Worm (Caenorhabditis elegans) whole organism, late embryonic: Measurements from ENCODE around the gene C03B1.10.

Experiments used
- F13H6.1 ChIP-seq: sonication (generic microtip); optimal IDR thresholded peaks from 2 replicates; lab custom pipeline; 2016; ENCODE audit warnings: missing genetic modification characterization, missing compliant biosample characterization
- ama-1 ChIP-seq: fragments of 150-350 bp; optimal IDR thresholded peaks from 2 replicates; lab custom pipeline; 2014
- dve-1 ChIP-seq: sonication (generic microtip); optimal IDR thresholded peaks from 2 replicates; lab custom pipeline; 2017; ENCODE audit warnings: antibody characterized with exemption, mild to moderate bottlenecking, missing genetic modification characterization, missing compliant biosample characterization
- fax-1 ChIP-seq: sonication (generic microtip); optimal IDR thresholded peaks from 2 replicates; lab custom pipeline; 2016; ENCODE audit warnings: missing genotype, missing genetic modification characterization, missing compliant biosample characterization
- hlh-6 ChIP-seq: sonication (generic microtip); optimal IDR thresholded peaks from 2 replicates; lab custom pipeline; 2016; ENCODE audit warnings: missing genotype, missing genetic modification characterization, missing compliant biosample characterization
- lin-11 ChIP-seq: fragments of 200-800 bp; sonication (Bioruptor generic); optimal IDR thresholded peaks from 2 replicates; lab custom pipeline; 2018; ENCODE audit warnings: mild to moderate bottlenecking, missing genetic modification characterization, missing compliant biosample characterization
- nfya-1 ChIP-seq: sonication (generic microtip); optimal IDR thresholded peaks from 2 replicates; lab custom pipeline; 2017; ENCODE audit warnings: missing genetic modification characterization, mild to moderate bottlenecking, missing compliant biosample characterization, antibody characterized with exemption, moderate library complexity
- pha-4 ChIP-seq: fragments of 150-350 bp; optimal IDR thresholded peaks from 2 replicates; lab custom pipeline; 2018; ENCODE audit warnings: missing biosample characterization, missing genetic modification reagents, missing genetic modification characterization
- pqm-1 ChIP-seq: sonication (generic microtip); optimal IDR thresholded peaks from 2 replicates; lab custom pipeline; 2016; ENCODE audit warnings: missing genetic modification characterization, missing compliant biosample characterization
- pros-1 ChIP-seq: fragments of 150-350 bp; optimal IDR thresholded peaks from 2 replicates; lab custom pipeline; 2014; ENCODE audit warnings: missing biosample characterization, missing genetic modification reagents, missing genetic modification characterization
- ttx-3 ChIP-seq: sonication (generic microtip); optimal IDR thresholded peaks from 2 replicates; lab custom pipeline; 2016; ENCODE audit warnings: missing genetic modification reagents, missing genetic modification characterization, missing compliant biosample characterization

- no peak for TF ChIP-seq dve-1 (tag; lab: Kevin White, UChicago)
- no peak for TF ChIP-seq hlh-6 (tag; lab: Kevin White, UChicago)
- TF ChIP-seq lin-11 (tag; lab: Kevin White, UChicago), result no peak
- no peak for TF ChIP-seq F13H6.1 (tag; lab: Kevin White, UChicago)
- no peak for TF ChIP-seq ttx-3
- TF ChIP-seq pros-1, result no peak
- no peak for TF ChIP-seq ama-1 (lab: Kevin White, UChicago)
- TF ChIP-seq pqm-1, result no peak
- no peak for TF ChIP-seq fax-1
- TF ChIP-seq pha-4 (tag; lab: Kevin White, UChicago), result no peak
- TF ChIP-seq nfya-1 (tag; lab: Kevin White, UChicago), result no peak
These were observed 19.7 kb downstream of the C03B1.10 start, which contains the start of gene C03B1.13 for ce11 chrX:6337951-6338350.
